Fruit fly (Drosophila melanogaster) whole organism, embryonic: ENCODE results near the gene Rrp47.

Experiments used
- Bdp1 ChIP-seq: fragments of 200-800 bp; sonication (Bioruptor generic); optimal IDR thresholded peaks from 3 replicates; lab custom pipeline; 2016; ENCODE audit warnings: missing biosample characterization, missing genetic modification characterization
- CG10321 ChIP-seq: fragments of 200-800 bp; sonication (Bioruptor generic); IDR thresholded peaks from 2 replicates; pipeline ENCODE4 v1.3.6; 2022; ENCODE audit warnings: missing biosample characterization, missing genetic modification characterization
- CG14667 ChIP-seq: fragments of 200-800 bp; sonication (Bioruptor generic); IDR thresholded peaks from 2 replicates; pipeline ENCODE4 v1.3.6; 2022; ENCODE audit warnings: missing biosample characterization, missing genetic modification characterization
- CG1529 ChIP-seq: fragments of 200-800 bp; sonication (Bioruptor generic); optimal IDR thresholded peaks from 3 replicates; lab custom pipeline; 2018; ENCODE audit warnings: missing biosample characterization, missing genetic modification characterization
- CG32532 ChIP-seq: fragments of 200-800 bp; sonication (Bioruptor generic); IDR thresholded peaks from 2 replicates; pipeline ENCODE4 v1.3.6; 2022; ENCODE audit warnings: missing biosample characterization, missing genetic modification characterization
- CG33213 ChIP-seq: fragments of 200-800 bp; sonication (Bioruptor generic); optimal IDR thresholded peaks from 3 replicates; lab custom pipeline; 2016; ENCODE audit warnings: missing biosample characterization, missing genetic modification characterization
- CG34422 ChIP-seq: fragments of 200-800 bp; sonication (Bioruptor generic); IDR thresholded peaks from 3 replicates; pipeline ENCODE4 v1.3.6; 2022; ENCODE audit warnings: missing biosample characterization, missing genetic modification characterization
- CG43689 ChIP-seq: fragments of 200-800 bp; sonication (Bioruptor generic); IDR thresholded peaks from 2 replicates; pipeline ENCODE4 v1.3.6; 2022; ENCODE audit warnings: missing biosample characterization, missing genetic modification characterization
- Hr78 ChIP-seq, 2 experiments: fragments of 200-800 bp in 1 of 2; fragments of >200 bp in 1 of 2; sonication (Bioruptor generic) in 1 of 2; optimal IDR thresholded peaks; 2 replicates each; lab custom pipeline; 2017 to 2019; ENCODE audit warnings: missing biosample characterization in 2 of 2, missing genetic modification characterization in 2 of 2, mild to moderate bottlenecking in 1 of 2, moderate library complexity in 1 of 2
- Sin3A ChIP-seq: fragments of >200 bp; optimal IDR thresholded peaks from 2 replicates; lab custom pipeline; 2018
- ac ChIP-seq: fragments of 200-800 bp; sonication (Bioruptor generic); optimal IDR thresholded peaks from 3 replicates; lab custom pipeline; 2017; ENCODE audit warnings: missing biosample characterization, mild to moderate bottlenecking, missing genetic modification characterization
- emc ChIP-seq: fragments of 200-800 bp; sonication (Bioruptor generic); optimal IDR thresholded peaks from 2 replicates; lab custom pipeline; 2016; ENCODE audit warnings: missing biosample characterization, missing genetic modification characterization
- fd64A ChIP-seq: fragments of 200-800 bp; sonication (Bioruptor generic); optimal IDR thresholded peaks from 3 replicates; lab custom pipeline; 2018; ENCODE audit warnings: missing biosample characterization, mild to moderate bottlenecking, missing genetic modification characterization

- TF ChIP-seq CG14667 (GFP tag; lab: Robert Waterston, UW) = no peak
- no peak for TF ChIP-seq CG10321 (GFP tag; lab: Robert Waterston, UW)
- no peak for TF ChIP-seq emc (GFP tag; lab: Kevin White, UChicago)
- TF ChIP-seq fd64A (GFP tag; lab: Kevin White, UChicago) = no peak
- TF ChIP-seq CG34422 (GFP tag; lab: Robert Waterston, UW) = no peak
- TF ChIP-seq Sin3A (lab: Kevin White, UChicago) = no peak
- no peak for TF ChIP-seq ac (GFP tag; lab: Kevin White, UChicago)
- no peak for TF ChIP-seq CG1529
- no peak for TF ChIP-seq Hr78 (GFP tag; optimal IDR thresholded peaks at IDR 0.05; lab: Kevin White, UChicago)
- no peak for TF ChIP-seq CG33213 (GFP tag; lab: Kevin White, UChicago)
- TF ChIP-seq CG32532 = no peak
- TF ChIP-seq CG43689 (GFP tag; lab: Robert Waterston, UW) = no peak
- no peak for TF ChIP-seq Bdp1 (GFP tag; lab: Kevin White, UChicago)
Observed at dm6 chrX:15910570-15910969, 34.1 kb upstream of the Rrp47 start, which contains the start of gene Lrp4.
